Worm (Caenorhabditis elegans) whole organism, L1 larva: Measurements from ENCODE around the gene his-38.

Experiments used
- C16A3.4 ChIP-seq: fragments of 150-350 bp; optimal IDR thresholded peaks from 2 replicates; lab custom pipeline; 2014; ENCODE audit warnings: missing biosample characterization, missing genetic modification characterization
- C34B4.2 ChIP-seq: sonication (generic microtip); optimal IDR thresholded peaks from 2 replicates; lab custom pipeline; 2017; ENCODE audit warnings: mild to moderate bottlenecking, missing genetic modification characterization, missing compliant biosample characterization
- F16B12.6 ChIP-seq: fragments of 150-350 bp; optimal IDR thresholded peaks from 2 replicates; lab custom pipeline; 2014; ENCODE audit warnings: missing biosample characterization, missing genetic modification characterization
- Y116A8C.19 ChIP-seq: sonication (generic microtip); optimal IDR thresholded peaks from 2 replicates; lab custom pipeline; 2016; ENCODE audit warnings: missing compliant biosample characterization, missing genetic modification characterization, borderline replicate concordance
- aha-1 ChIP-seq: fragments of 150-350 bp; optimal IDR thresholded peaks from 2 replicates; lab custom pipeline; 2014; ENCODE audit warnings: missing biosample characterization, missing genetic modification characterization
- alr-1 ChIP-seq: fragments of 200-800 bp; sonication (Bioruptor generic); optimal IDR thresholded peaks from 2 replicates; lab custom pipeline; 2018; ENCODE audit warnings: borderline replicate concordance, mild to moderate bottlenecking, missing genetic modification characterization, missing compliant biosample characterization
- ama-1 ChIP-seq: fragments of 150-350 bp; optimal IDR thresholded peaks from 2 replicates; lab custom pipeline; 2014
- blmp-1 ChIP-seq: fragments of 150-350 bp; optimal IDR thresholded peaks from 2 replicates; lab custom pipeline; 2014; ENCODE audit warnings: missing biosample characterization, missing genetic modification characterization
- ceh-63 ChIP-seq: fragments of 200-800 bp; sonication (Bioruptor generic); optimal IDR thresholded peaks from 2 replicates; lab custom pipeline; 2018; ENCODE audit warnings: mild to moderate bottlenecking, missing genetic modification characterization, missing compliant biosample characterization
- ceh-90 ChIP-seq: sonication (generic microtip); optimal IDR thresholded peaks from 2 replicates; lab custom pipeline; 2016; ENCODE audit warnings: missing genetic modification characterization, missing compliant biosample characterization
- ces-1 ChIP-seq: fragments of 150-350 bp; optimal IDR thresholded peaks from 2 replicates; lab custom pipeline; 2014; ENCODE audit warnings: missing biosample characterization, missing genetic modification reagents, missing genetic modification characterization
- dpl-1 ChIP-seq, 3 experiments: fragments of 150-350 bp in 2 of 3; sonication (generic microtip) in 1 of 3; optimal IDR thresholded peaks; 2 replicates each; lab custom pipeline; 2014 to 2017; ENCODE audit warnings: missing biosample characterization in 3 of 3, missing genetic modification characterization in 3 of 3, missing genetic modification reagents in 3 of 3
- dsc-1 ChIP-seq: sonication (generic microtip); optimal IDR thresholded peaks from 2 replicates; lab custom pipeline; 2016; ENCODE audit warnings: mild to moderate bottlenecking, missing genetic modification characterization, missing compliant biosample characterization
- efl-1 ChIP-seq, 4 experiments: fragments of 150-350 bp; optimal IDR thresholded peaks in 3 of 4; peaks in 1 of 4; 1 replicate in 1 of 4; 2 replicates in 3 of 4; lab custom pipeline; 2014; ENCODE audit warnings: missing biosample characterization in 2 of 4, missing genetic modification characterization in 2 of 4, missing genetic modification reagents in 2 of 4
- efl-3 ChIP-seq: fragments of 200-800 bp; sonication (Bioruptor generic); optimal IDR thresholded peaks from 2 replicates; lab custom pipeline; 2018; ENCODE audit warnings: mild to moderate bottlenecking, missing genetic modification characterization, missing compliant biosample characterization
- egl-27 ChIP-seq, 2 experiments: fragments of 150-350 bp in 1 of 2; sonication (generic microtip); optimal IDR thresholded peaks; 3 replicates each; lab custom pipeline; 2017 to 2018; ENCODE audit warnings: missing biosample characterization in 2 of 2, missing genetic modification characterization in 2 of 2, missing genetic modification reagents in 2 of 2
- elt-3 ChIP-seq, 6 experiments: fragments of 150-350 bp in 1 of 6; sonication (generic microtip); optimal IDR thresholded peaks; 2 replicates each; lab custom pipeline; 2017 to 2018; ENCODE audit warnings: missing biosample characterization in 6 of 6, missing genetic modification characterization in 6 of 6, inconsistent platforms in 1 of 6
- ets-5 ChIP-seq: fragments of 200-800 bp; sonication (Bioruptor generic); IDR thresholded peaks from 2 replicates; pipeline ENCODE4 v1.3.6; 2022; ENCODE audit warnings: missing genetic modification characterization, missing compliant biosample characterization
- fkh-10 ChIP-seq: sonication (generic microtip); optimal IDR thresholded peaks from 2 replicates; lab custom pipeline; 2017; ENCODE audit warnings: missing biosample characterization, missing genetic modification reagents, missing genetic modification characterization
- fkh-4 ChIP-seq: sonication (generic microtip); optimal IDR thresholded peaks from 2 replicates; lab custom pipeline; 2016; ENCODE audit warnings: missing compliant biosample characterization, missing genetic modification characterization, borderline replicate concordance
- fkh-8 ChIP-seq: sonication (generic microtip); optimal IDR thresholded peaks from 2 replicates; lab custom pipeline; 2016; ENCODE audit warnings: mild to moderate bottlenecking, missing genetic modification characterization, missing compliant biosample characterization
- fos-1 ChIP-seq: fragments of 150-350 bp; optimal IDR thresholded peaks from 2 replicates; lab custom pipeline; 2014; ENCODE audit warnings: missing biosample characterization, missing genetic modification characterization
- hlh-4 ChIP-seq: sonication (generic microtip); optimal IDR thresholded peaks from 2 replicates; lab custom pipeline; 2016; ENCODE audit warnings: mild to moderate bottlenecking, missing genetic modification characterization, missing compliant biosample characterization
- irx-1 ChIP-seq: sonication (generic microtip); optimal IDR thresholded peaks from 2 replicates; lab custom pipeline; 2016; ENCODE audit warnings: missing genetic modification characterization, missing compliant biosample characterization
- isw-1 ChIP-seq: fragments of 200-800 bp; sonication (Bioruptor generic); IDR thresholded peaks from 2 replicates; pipeline ENCODE4 v1.3.6; 2022; ENCODE audit warnings: missing genetic modification characterization, missing compliant biosample characterization
- jun-1 ChIP-seq: fragments of 150-350 bp; optimal IDR thresholded peaks from 2 replicates; lab custom pipeline; 2014; ENCODE audit warnings: missing biosample characterization, missing genetic modification reagents, missing genetic modification characterization
- lin-13 ChIP-seq: fragments of 150-350 bp; optimal IDR thresholded peaks from 2 replicates; lab custom pipeline; 2014; ENCODE audit warnings: missing biosample characterization, missing genetic modification reagents, missing genetic modification characterization
- lin-14 ChIP-seq: fragments of 200-800 bp; sonication (Bioruptor generic); optimal IDR thresholded peaks from 2 replicates; lab custom pipeline; 2018; ENCODE audit warnings: mild to moderate bottlenecking, missing genetic modification characterization, moderate library complexity, missing compliant biosample characterization
- lin-35 ChIP-seq, 2 experiments: fragments of 150-350 bp; optimal IDR thresholded peaks; 2 replicates each; lab custom pipeline; 2014; ENCODE audit warnings: missing biosample characterization in 2 of 2, missing genetic modification characterization in 2 of 2, missing genetic modification reagents in 2 of 2
- mdl-1 ChIP-seq, 2 experiments: fragments of 150-350 bp; optimal IDR thresholded peaks; 2 replicates each; lab custom pipeline; 2014 to 2017; ENCODE audit warnings: missing biosample characterization in 2 of 2, missing genetic modification characterization in 2 of 2, inconsistent platforms in 1 of 2
- nhr-12 ChIP-seq: sonication (generic microtip); optimal IDR thresholded peaks from 2 replicates; lab custom pipeline; 2017; ENCODE audit warnings: missing biosample characterization, missing genetic modification characterization
- nhr-20 ChIP-seq: sonication (generic microtip); optimal IDR thresholded peaks from 2 replicates; lab custom pipeline; 2016; ENCODE audit warnings: mild to moderate bottlenecking, missing genetic modification characterization, missing compliant biosample characterization
- nhr-237 ChIP-seq: fragments of 150-350 bp; optimal IDR thresholded peaks from 2 replicates; lab custom pipeline; 2014; ENCODE audit warnings: missing biosample characterization, missing genetic modification characterization
- nhr-28 ChIP-seq: fragments of 150-350 bp; optimal IDR thresholded peaks from 2 replicates; lab custom pipeline; 2014; ENCODE audit warnings: missing biosample characterization, missing genetic modification characterization
- nhr-47 ChIP-seq: sonication (generic microtip); optimal IDR thresholded peaks from 2 replicates; lab custom pipeline; 2016; ENCODE audit warnings: mild to moderate bottlenecking, missing genetic modification characterization, moderate library complexity, missing compliant biosample characterization
- nhr-71 ChIP-seq: sonication (generic microtip); optimal IDR thresholded peaks from 2 replicates; lab custom pipeline; 2016; ENCODE audit warnings: mild to moderate bottlenecking, missing genetic modification characterization, moderate library complexity, missing compliant biosample characterization
- nhr-76 ChIP-seq: sonication (generic microtip); optimal IDR thresholded peaks from 2 replicates; lab custom pipeline; 2017; ENCODE audit warnings: missing biosample characterization, missing genetic modification characterization
- nhr-77 ChIP-seq: fragments of 150-350 bp; optimal IDR thresholded peaks from 2 replicates; lab custom pipeline; 2014; ENCODE audit warnings: missing biosample characterization, missing genetic modification characterization
- nhr-84 ChIP-seq: sonication (generic microtip); optimal IDR thresholded peaks from 2 replicates; lab custom pipeline; 2017; ENCODE audit warnings: missing biosample characterization, missing genetic modification characterization
- nhr-85 ChIP-seq: sonication (generic microtip); peaks from one replicate; lab custom pipeline; 2016; ENCODE audit warnings: missing genetic modification characterization, inconsistent platforms, missing compliant biosample characterization
- nhr-90 ChIP-seq: sonication (generic microtip); optimal IDR thresholded peaks from 2 replicates; lab custom pipeline; 2016; ENCODE audit warnings: mild to moderate bottlenecking, missing genetic modification characterization, missing compliant biosample characterization; ENCODE audit not compliant: poor library complexity
- pag-3 ChIP-seq: sonication (generic microtip); optimal IDR thresholded peaks from 2 replicates; lab custom pipeline; 2017; ENCODE audit warnings: missing genetic modification characterization, mild to moderate bottlenecking, missing compliant biosample characterization, antibody characterized with exemption, borderline replicate concordance; ENCODE audit not compliant: insufficient read depth
- snpc-4 ChIP-seq: fragments of 150-350 bp; optimal IDR thresholded peaks from 2 replicates; lab custom pipeline; 2014; ENCODE audit warnings: missing biosample characterization, missing genetic modification characterization
- snu-23 ChIP-seq: sonication (generic microtip); optimal IDR thresholded peaks from 2 replicates; lab custom pipeline; 2016; ENCODE audit warnings: missing genetic modification characterization, missing compliant biosample characterization
- sup-37 ChIP-seq: fragments of 200-800 bp; sonication (Bioruptor generic); optimal IDR thresholded peaks from 2 replicates; lab custom pipeline; 2018; ENCODE audit warnings: mild to moderate bottlenecking, missing genetic modification characterization, missing compliant biosample characterization
- swsn-7 ChIP-seq: sonication (generic microtip); optimal IDR thresholded peaks from 2 replicates; lab custom pipeline; 2016; ENCODE audit warnings: missing genetic modification characterization, missing compliant biosample characterization
- tlp-1 ChIP-seq: fragments of 150-350 bp; optimal IDR thresholded peaks from 2 replicates; lab custom pipeline; 2014; ENCODE audit warnings: missing biosample characterization, missing genetic modification characterization
- unc-130 ChIP-seq: fragments of 150-350 bp; optimal IDR thresholded peaks from 2 replicates; lab custom pipeline; 2017; ENCODE audit warnings: missing biosample characterization, missing genetic modification characterization, inconsistent platforms
- unc-30 ChIP-seq: sonication (generic microtip); optimal IDR thresholded peaks from 2 replicates; lab custom pipeline; 2017; ENCODE audit warnings: missing biosample characterization, missing genetic modification characterization
- unc-62 ChIP-seq: fragments of 150-350 bp; optimal IDR thresholded peaks from 2 replicates; lab custom pipeline; 2014; ENCODE audit warnings: missing biosample characterization, missing genetic modification reagents, missing genetic modification characterization
- xbp-1 ChIP-seq: sonication (generic microtip); optimal IDR thresholded peaks from 2 replicates; lab custom pipeline; 2016; ENCODE audit warnings: missing genetic modification characterization, missing compliant biosample characterization
- zip-4 ChIP-seq: fragments of 200-800 bp; sonication (Bioruptor generic); optimal IDR thresholded peaks from 2 replicates; lab custom pipeline; 2018; ENCODE audit warnings: mild to moderate bottlenecking, missing genetic modification characterization, moderate library complexity, missing compliant biosample characterization

Gene his-38

ce11 chrX:7334302-7334724, 24.6 kb upstream of the his-38 start, which contains the start of gene epg-7 (continued):
- peak; percentile 98 for TF ChIP-seq nhr-20 (tag; lab: Kevin White, UChicago)
- peak; percentile 98 for TF ChIP-seq swsn-7 (tag; lab: Kevin White, UChicago)
- no peak for TF ChIP-seq C34B4.2 (tag; lab: Kevin White, UChicago)
- TF ChIP-seq jun-1 (tag; lab: Kevin White, UChicago) = peak; percentile 95
- peak; percentile 90 for TF ChIP-seq isw-1 (GFP tag; lab: Robert Waterston, UW)
- TF ChIP-seq Y116A8C.19 (tag; lab: Kevin White, UChicago) = no peak
- TF ChIP-seq nhr-76 (tag; lab: Kevin White, UChicago) = no peak
- peak; percentile 94 for TF ChIP-seq lin-13
- TF ChIP-seq nhr-90 (tag; lab: Kevin White, UChicago) = peak; percentile 95
- peak; percentile 99 for TF ChIP-seq lin-14 (GFP tag; lab: Kevin White, UChicago)
- no peak for TF ChIP-seq unc-30 (tag; lab: Kevin White, UChicago)
- no peak for TF ChIP-seq nhr-28 (tag; lab: Kevin White, UChicago)
- peak; percentile 80 for TF ChIP-seq ama-1
- no peak for TF ChIP-seq nhr-12 (tag; lab: Kevin White, UChicago)
- TF ChIP-seq dsc-1 (tag; lab: Kevin White, UChicago) = peak; percentile 99
- TF ChIP-seq sup-37 (GFP tag; lab: Kevin White, UChicago) = peak; percentile 88
- TF ChIP-seq irx-1 (tag; lab: Kevin White, UChicago) = peak; percentile 95
- TF ChIP-seq mdl-1 (tag; optimal IDR thresholded peaks at IDR 0.05; lab: Kevin White, UChicago) = peak; percentile 93 to 98
- peak; percentile 65 for TF ChIP-seq snpc-4 (tag; lab: Kevin White, UChicago)
- peak; percentile 65 to 76 (median 71) for TF ChIP-seq dpl-1 (GFP tag; optimal IDR thresholded peaks at IDR 0.05; lab: Kevin White, UChicago)
- TF ChIP-seq C16A3.4 (tag; lab: Kevin White, UChicago) = peak; percentile 93
- TF ChIP-seq pag-3 (tag; lab: Kevin White, UChicago) = no peak
- TF ChIP-seq snu-23 (GFP tag; lab: Kevin White, UChicago) = peak; percentile 99
- peak in 3 of 6 experiments; percentile 7 to 88 (median 86) for TF ChIP-seq elt-3 (tag; optimal IDR thresholded peaks at IDR 0.05; lab: Kevin White, UChicago)
- peak; percentile 88 for TF ChIP-seq unc-130 (tag; lab: Kevin White, UChicago)
- peak; percentile 63 for TF ChIP-seq aha-1 (tag; lab: Kevin White, UChicago)
- TF ChIP-seq ces-1 (GFP tag; lab: Kevin White, UChicago) = no peak
- peak; percentile 99 for TF ChIP-seq nhr-71 (tag; lab: Kevin White, UChicago)
- no peak for TF ChIP-seq ceh-90 (tag; lab: Kevin White, UChicago)
- TF ChIP-seq nhr-47 (tag; lab: Kevin White, UChicago) = peak; percentile 97
- TF ChIP-seq egl-27 (tag; optimal IDR thresholded peaks at IDR 0.05; lab: Kevin White, UChicago) = peak; percentile 42 to 46
- peak; percentile 94 for TF ChIP-seq nhr-77 (tag; lab: Kevin White, UChicago)
- TF ChIP-seq tlp-1 (tag; lab: Kevin White, UChicago) = no peak
- TF ChIP-seq hlh-4 = no peak
- no peak for TF ChIP-seq nhr-84 (tag; lab: Kevin White, UChicago)
- TF ChIP-seq unc-62 = no peak
- peak; percentile 84 to 90 for TF ChIP-seq lin-35 (GFP tag; optimal IDR thresholded peaks at IDR 0.05; lab: Kevin White, UChicago)
- peak; percentile 86 for TF ChIP-seq fos-1 (tag; lab: Kevin White, UChicago)
- peak; percentile 94 for TF ChIP-seq F16B12.6
- TF ChIP-seq nhr-237 (tag; lab: Kevin White, UChicago) = peak; percentile 75
- peak; percentile 59 for TF ChIP-seq blmp-1
- TF ChIP-seq efl-3 (GFP tag; lab: Kevin White, UChicago) = peak; percentile 4
- no peak for TF ChIP-seq alr-1
- TF ChIP-seq fkh-8 (tag; lab: Kevin White, UChicago) = peak; percentile 98
- peak; percentile 88 for TF ChIP-seq fkh-10 (GFP tag; lab: Kevin White, UChicago)
- TF ChIP-seq nhr-85 (tag; lab: Kevin White, UChicago) = peak; percentile 99
- TF ChIP-seq ceh-63 (GFP tag; lab: Kevin White, UChicago) = no peak
- TF ChIP-seq ets-5 (GFP tag; lab: Robert Waterston, UW) = no peak
- TF ChIP-seq xbp-1 (tag; lab: Kevin White, UChicago) = peak; percentile 98
- TF ChIP-seq fkh-4 (tag; lab: Kevin White, UChicago) = peak; percentile 71
- TF ChIP-seq zip-4 (GFP tag; lab: Kevin White, UChicago) = peak; percentile 84
- TF ChIP-seq efl-1 (optimal IDR thresholded peaks at IDR 0.05; lab: Kevin White, UChicago) = peak; percentile 81 to 85
- TF ChIP-seq efl-1 (GFP tag; optimal IDR thresholded peaks at IDR 0.05 in 1 of 2; lab: Kevin White, UChicago) = peak; percentile 67 to 97
